Fruit fly (Drosophila melanogaster) whole organism, embryonic: Measurements from ENCODE around the gene CG32462.

ENCODE experiments used
- BtbVII ChIP-seq: fragments of 200-800 bp; sonication (Bioruptor generic); optimal IDR thresholded peaks from 3 replicates; lab custom pipeline; 2017; ENCODE audit warnings: missing biosample characterization, mild to moderate bottlenecking, missing genetic modification characterization
- CG10366 ChIP-seq: fragments of 200-800 bp; sonication (Bioruptor generic); IDR thresholded peaks from 2 replicates; pipeline ENCODE4 v1.3.6; 2022; ENCODE audit warnings: missing biosample characterization, missing genetic modification characterization
- CG10543 ChIP-seq: fragments of 200-800 bp; sonication (Bioruptor generic); optimal IDR thresholded peaks from 3 replicates; lab custom pipeline; 2017; ENCODE audit warnings: missing biosample characterization, mild to moderate bottlenecking, missing genetic modification characterization, moderate library complexity
- CG12104 ChIP-seq: fragments of 200-800 bp; sonication (Bioruptor generic); optimal IDR thresholded peaks from 3 replicates; lab custom pipeline; 2016; ENCODE audit warnings: missing biosample characterization, missing genetic modification characterization
- CG12299 ChIP-seq: fragments of 200-800 bp; sonication (Bioruptor generic); optimal IDR thresholded peaks from 2 replicates; lab custom pipeline; 2018; ENCODE audit warnings: missing biosample characterization, mild to moderate bottlenecking, missing genetic modification characterization
- CG12659 ChIP-seq: fragments of 200-800 bp; sonication (Bioruptor generic); optimal IDR thresholded peaks from 3 replicates; lab custom pipeline; 2017; ENCODE audit warnings: mild to moderate bottlenecking, missing biosample characterization, missing genetic modification reagents, missing genetic modification characterization
- CG13123 ChIP-seq: fragments of 200-800 bp; sonication (Bioruptor generic); optimal IDR thresholded peaks from 2 replicates; lab custom pipeline; 2016; ENCODE audit warnings: missing biosample characterization, missing genetic modification characterization
- CG1529 ChIP-seq: fragments of 200-800 bp; sonication (Bioruptor generic); optimal IDR thresholded peaks from 3 replicates; lab custom pipeline; 2018; ENCODE audit warnings: missing biosample characterization, missing genetic modification characterization
- CG15696 ChIP-seq: fragments of 200-800 bp; sonication (Bioruptor generic); optimal IDR thresholded peaks from 2 replicates; lab custom pipeline; 2019; ENCODE audit warnings: missing biosample characterization, mild to moderate bottlenecking, missing genetic modification characterization, moderate library complexity
- CG16779 ChIP-seq: fragments of 200-800 bp; sonication (Bioruptor generic); IDR thresholded peaks from 2 replicates; pipeline ENCODE4 v1.3.6; 2022; ENCODE audit warnings: missing biosample characterization, missing genetic modification characterization
- CG17186 ChIP-seq: fragments of 200-800 bp; sonication (Bioruptor generic); optimal IDR thresholded peaks from 3 replicates; lab custom pipeline; 2017; ENCODE audit warnings: missing biosample characterization, missing genetic modification reagents, missing genetic modification characterization
- CG1792 ChIP-seq: fragments of 200-800 bp; sonication (Bioruptor generic); optimal IDR thresholded peaks from 2 replicates; lab custom pipeline; 2016; ENCODE audit warnings: missing biosample characterization, missing genetic modification characterization
- CG1832 ChIP-seq: fragments of 200-800 bp; sonication (Bioruptor generic); optimal IDR thresholded peaks from 2 replicates; lab custom pipeline; 2017; ENCODE audit warnings: missing biosample characterization, mild to moderate bottlenecking, missing genetic modification characterization, inconsistent platforms
- CG18476 ChIP-seq: fragments of 200-800 bp; sonication (Bioruptor generic); optimal IDR thresholded peaks from 2 replicates; lab custom pipeline; 2016; ENCODE audit warnings: missing biosample characterization, mild to moderate bottlenecking, missing genetic modification characterization
- CG18764 ChIP-seq: fragments of 200-800 bp; sonication (Bioruptor generic); optimal IDR thresholded peaks from 3 replicates; lab custom pipeline; 2016; ENCODE audit warnings: missing biosample characterization, missing genetic modification characterization
- CG2129 ChIP-seq: fragments of 200-800 bp; sonication (Bioruptor generic); IDR thresholded peaks from 2 replicates; pipeline ENCODE4 v1.3.6; 2022; ENCODE audit warnings: missing biosample characterization, missing genetic modification characterization; ENCODE audit not compliant: partially characterized antibody
- CG2875 ChIP-seq: fragments of 200-800 bp; sonication (Bioruptor generic); optimal IDR thresholded peaks from 2 replicates; lab custom pipeline; 2017; ENCODE audit warnings: missing biosample characterization, mild to moderate bottlenecking, missing genetic modification characterization, missing genetic modification reagents
- CG3407 ChIP-seq: fragments of 200-800 bp; sonication (Bioruptor generic); optimal IDR thresholded peaks from 2 replicates; lab custom pipeline; 2018; ENCODE audit warnings: missing biosample characterization, mild to moderate bottlenecking, missing genetic modification characterization
- CG34422 ChIP-seq: fragments of 200-800 bp; sonication (Bioruptor generic); IDR thresholded peaks from 3 replicates; pipeline ENCODE4 v1.3.6; 2022; ENCODE audit warnings: missing biosample characterization, missing genetic modification characterization
- CG4404 ChIP-seq: fragments of 200-800 bp; sonication (Bioruptor generic); IDR thresholded peaks from 2 replicates; pipeline ENCODE4 v1.3.6; 2022; ENCODE audit warnings: missing biosample characterization, missing genetic modification characterization
- CG5180 ChIP-seq: fragments of 200-800 bp; sonication (Bioruptor generic); optimal IDR thresholded peaks from 3 replicates; lab custom pipeline; 2017; ENCODE audit warnings: missing biosample characterization, missing genetic modification characterization, mild to moderate bottlenecking, moderate library complexity, missing genetic modification reagents
- CG7786 ChIP-seq: fragments of 200-800 bp; sonication (Bioruptor generic); optimal IDR thresholded peaks from 2 replicates; lab custom pipeline; 2016; ENCODE audit warnings: missing biosample characterization, missing genetic modification characterization
- CG8359 ChIP-seq: fragments of 200-800 bp; sonication (Bioruptor generic); optimal IDR thresholded peaks from 2 replicates; lab custom pipeline; 2017; ENCODE audit warnings: missing biosample characterization, mild to moderate bottlenecking, missing genetic modification characterization, borderline replicate concordance
- CG9797 ChIP-seq: fragments of 200-800 bp; sonication (Bioruptor generic); optimal IDR thresholded peaks from 3 replicates; lab custom pipeline; 2018; ENCODE audit warnings: missing biosample characterization, mild to moderate bottlenecking, missing genetic modification characterization
- CG9876 ChIP-seq: fragments of 200-800 bp; sonication (Bioruptor generic); optimal IDR thresholded peaks from 2 replicates; lab custom pipeline; 2016; ENCODE audit warnings: missing biosample characterization, missing genetic modification characterization
- Camta ChIP-seq: fragments of 200-800 bp; sonication (Bioruptor generic); optimal IDR thresholded peaks from 2 replicates; lab custom pipeline; 2016; ENCODE audit warnings: missing biosample characterization, missing genetic modification characterization
- D19A ChIP-seq: fragments of 200-800 bp; optimal IDR thresholded peaks from 3 replicates; lab custom pipeline; 2019; ENCODE audit warnings: missing biosample characterization, mild to moderate bottlenecking, missing genetic modification characterization, moderate library complexity
- Doc3 ChIP-seq: fragments of 200-800 bp; sonication (Bioruptor generic); IDR thresholded peaks from 3 replicates; pipeline ENCODE4 v1.3.6; 2022; ENCODE audit warnings: missing biosample characterization, missing genetic modification characterization; ENCODE audit not compliant: partially characterized antibody
- E2f2 ChIP-seq: fragments of 200-800 bp; sonication (Bioruptor generic); IDR thresholded peaks from 2 replicates; pipeline ENCODE4 v1.3.6; 2022; ENCODE audit warnings: missing biosample characterization, missing genetic modification characterization
- Hand ChIP-seq: fragments of 200-800 bp; sonication (Bioruptor generic); optimal IDR thresholded peaks from 2 replicates; lab custom pipeline; 2017; ENCODE audit warnings: mild to moderate bottlenecking, missing biosample characterization, missing genetic modification reagents, missing genetic modification characterization
- Hr39 ChIP-seq: fragments of >200 bp; optimal IDR thresholded peaks from 2 replicates; lab custom pipeline; 2017
- MTF-1 ChIP-seq: fragments of 200-800 bp; sonication (Bioruptor generic); optimal IDR thresholded peaks from 2 replicates; lab custom pipeline; 2018; ENCODE audit warnings: missing biosample characterization, mild to moderate bottlenecking, missing genetic modification characterization, borderline replicate concordance
- Meics ChIP-seq: fragments of 200-800 bp; sonication (Bioruptor generic); optimal IDR thresholded peaks from 2 replicates; lab custom pipeline; 2017; ENCODE audit warnings: missing biosample characterization, mild to moderate bottlenecking, missing genetic modification characterization
- Nf-YA ChIP-seq: fragments of 200-800 bp; sonication (Bioruptor generic); IDR thresholded peaks from 2 replicates; pipeline ENCODE4 v1.3.6; 2022; ENCODE audit warnings: missing biosample characterization, missing genetic modification characterization
- Opbp ChIP-seq: fragments of 200-800 bp; sonication (Bioruptor generic); IDR thresholded peaks from 3 replicates; pipeline ENCODE4 v1.3.6; 2022; ENCODE audit warnings: missing biosample characterization, missing genetic modification characterization; ENCODE audit not compliant: partially characterized antibody
- Spps ChIP-seq: fragments of 200-800 bp; sonication (Bioruptor generic); optimal IDR thresholded peaks from 2 replicates; lab custom pipeline; 2018; ENCODE audit warnings: missing biosample characterization, mild to moderate bottlenecking, missing genetic modification characterization
- Taf1 ChIP-seq: fragments of 200-800 bp; sonication (Bioruptor generic); IDR thresholded peaks from 2 replicates; pipeline ENCODE4 v1.3.6; 2022; ENCODE audit warnings: missing biosample characterization, missing genetic modification characterization
- Tbp ChIP-seq: fragments of >200 bp; optimal IDR thresholded peaks from 2 replicates; lab custom pipeline; 2018; ENCODE audit warnings: missing biosample characterization, missing genetic modification characterization
- ac ChIP-seq: fragments of 200-800 bp; sonication (Bioruptor generic); optimal IDR thresholded peaks from 3 replicates; lab custom pipeline; 2017; ENCODE audit warnings: missing biosample characterization, mild to moderate bottlenecking, missing genetic modification characterization
- cwo ChIP-seq: fragments of 200-800 bp; sonication (Bioruptor generic); optimal IDR thresholded peaks from 3 replicates; lab custom pipeline; 2017; ENCODE audit warnings: missing biosample characterization, missing genetic modification characterization, mild to moderate bottlenecking, moderate library complexity, missing genetic modification reagents
- emc ChIP-seq: fragments of 200-800 bp; sonication (Bioruptor generic); optimal IDR thresholded peaks from 2 replicates; lab custom pipeline; 2016; ENCODE audit warnings: missing biosample characterization, missing genetic modification characterization
- en ChIP-seq: fragments of 200-800 bp; sonication (Bioruptor generic); optimal IDR thresholded peaks from 2 replicates; lab custom pipeline; 2016; ENCODE audit warnings: missing biosample characterization, missing genetic modification characterization
- fu2 ChIP-seq: fragments of 200-800 bp; sonication (Bioruptor generic); optimal IDR thresholded peaks from 2 replicates; lab custom pipeline; 2016; ENCODE audit warnings: missing biosample characterization, missing genetic modification characterization
- gem ChIP-seq: fragments of 200-800 bp; sonication (Bioruptor generic); optimal IDR thresholded peaks from 2 replicates; lab custom pipeline; 2019; ENCODE audit warnings: missing biosample characterization, mild to moderate bottlenecking, missing genetic modification characterization, moderate library complexity
- jing ChIP-seq: fragments of 200-800 bp; sonication (Bioruptor generic); optimal IDR thresholded peaks from 2 replicates; lab custom pipeline; 2018; ENCODE audit warnings: missing biosample characterization, mild to moderate bottlenecking, missing genetic modification characterization
- lmd ChIP-seq: fragments of 200-800 bp; sonication (Bioruptor generic); IDR thresholded peaks from 2 replicates; pipeline ENCODE4 v1.3.6; 2022; ENCODE audit warnings: missing biosample characterization, missing genetic modification characterization
- mam ChIP-seq: fragments of 200-800 bp; sonication (Bioruptor generic); optimal IDR thresholded peaks from 3 replicates; lab custom pipeline; 2016; ENCODE audit warnings: missing biosample characterization, missing genetic modification characterization
- otp ChIP-seq: fragments of 200-800 bp; sonication (Bioruptor generic); IDR thresholded peaks from 3 replicates; pipeline ENCODE4, ENCODE4 v1.3.6; 2022; ENCODE audit warnings: missing biosample characterization, missing genetic modification characterization
- phol ChIP-seq: fragments of 200-800 bp; sonication (Bioruptor generic); optimal IDR thresholded peaks from 3 replicates; lab custom pipeline; 2018; ENCODE audit warnings: missing biosample characterization, mild to moderate bottlenecking, missing genetic modification characterization, moderate library complexity
- stwl ChIP-seq: fragments of 200-800 bp; sonication (Bioruptor generic); optimal IDR thresholded peaks from 3 replicates; lab custom pipeline; 2018; ENCODE audit warnings: missing biosample characterization, mild to moderate bottlenecking, missing genetic modification characterization, moderate library complexity
- zen ChIP-seq: fragments of 200-800 bp; sonication (Bioruptor generic); optimal IDR thresholded peaks from 3 replicates; lab custom pipeline; 2018; ENCODE audit warnings: missing biosample characterization, mild to moderate bottlenecking, missing genetic modification characterization, moderate library complexity

Gene CG32462

dm6 chr3L:22868070-22868469, 14.8 kb upstream of the CG32462 start, which contains the start of gene EMC4 (continued):
- no peak for TF ChIP-seq CG1832 (GFP tag; lab: Kevin White, UChicago)
- TF ChIP-seq CG7786 (GFP tag; lab: Kevin White, UChicago): peak; percentile 58
- no peak for TF ChIP-seq Hr39 (lab: Kevin White, UChicago)
- peak; percentile 48 for TF ChIP-seq CG17186 (GFP tag; lab: Kevin White, UChicago)
- peak; percentile 60 for TF ChIP-seq CG12659 (GFP tag; lab: Kevin White, UChicago)
- TF ChIP-seq emc (GFP tag; lab: Kevin White, UChicago): peak; percentile 23
- no peak; the same call in 1 of the 2 replicates for TF ChIP-seq lmd (GFP tag; lab: Robert Waterston, UW)
- peak; percentile 90 for TF ChIP-seq stwl (tag; lab: Kevin White, UChicago)
- peak; percentile 6 for TF ChIP-seq cwo
- peak; percentile 30 for TF ChIP-seq CG18764
- TF ChIP-seq CG3407 (GFP tag; lab: Kevin White, UChicago): no peak
- no peak for TF ChIP-seq MTF-1 (GFP tag; lab: Kevin White, UChicago)
- no peak for TF ChIP-seq CG4404 (GFP tag; lab: Robert Waterston, UW)
- TF ChIP-seq Nf-YA (GFP tag; lab: Robert Waterston, UW): no peak
- no peak for TF ChIP-seq CG5180 (GFP tag; lab: Kevin White, UChicago)
- no peak for TF ChIP-seq CG2875 (GFP tag; lab: Kevin White, UChicago)
- no peak for TF ChIP-seq Hand (GFP tag; lab: Kevin White, UChicago)
- TF ChIP-seq gem (tag; lab: Kevin White, UChicago): no peak
- TF ChIP-seq phol (tag; lab: Kevin White, UChicago): peak; percentile 87
- TF ChIP-seq E2f2 (GFP tag; lab: Robert Waterston, UW): peak; percentile 97
- TF ChIP-seq Opbp (GFP tag; lab: Robert Waterston, UW): peak; percentile 82; the same call in 2 of the 3 replicates
- peak; percentile 24 for TF ChIP-seq CG9797 (GFP tag; lab: Kevin White, UChicago)
- no peak for TF ChIP-seq CG1529 (GFP tag; lab: Kevin White, UChicago)
- TF ChIP-seq zen (tag; lab: Kevin White, UChicago): peak; percentile 44
- peak; percentile 30 for TF ChIP-seq fu2 (GFP tag; lab: Kevin White, UChicago)
- 0 out of 3 replicates have a peak, but pooled peaks have one; percentile 18 for TF ChIP-seq CG34422
- no peak for TF ChIP-seq BtbVII (GFP tag; lab: Kevin White, UChicago)
- TF ChIP-seq Spps (tag; lab: Kevin White, UChicago): no peak
- TF ChIP-seq Doc3 (GFP tag; lab: Robert Waterston, UW): peak; percentile 36; the same call in 1 of the 3 replicates
- no peak for TF ChIP-seq otp (GFP tag; lab: Robert Waterston, UW)
- no peak for TF ChIP-seq Camta (GFP tag; lab: Kevin White, UChicago)
- no peak for TF ChIP-seq ac (GFP tag; lab: Kevin White, UChicago)
- no peak for TF ChIP-seq CG16779
- TF ChIP-seq mam (GFP tag; lab: Kevin White, UChicago): peak; percentile 70
- no peak for TF ChIP-seq CG1792 (GFP tag; lab: Kevin White, UChicago)
- no peak for TF ChIP-seq CG10543 (GFP tag; lab: Kevin White, UChicago)
- no peak for TF ChIP-seq CG15696 (tag; lab: Kevin White, UChicago)
- TF ChIP-seq Meics (GFP tag; lab: Kevin White, UChicago): no peak
- TF ChIP-seq CG12299 (tag; lab: Kevin White, UChicago): no peak
- TF ChIP-seq CG12104: no peak
- TF ChIP-seq D19A (tag; lab: Kevin White, UChicago): peak; percentile 9
- no peak for TF ChIP-seq Tbp (GFP tag; lab: Kevin White, UChicago)
- TF ChIP-seq en (GFP tag; lab: Kevin White, UChicago): no peak
- no peak for TF ChIP-seq CG9876 (GFP tag; lab: Kevin White, UChicago)
- TF ChIP-seq CG8359: no peak
- TF ChIP-seq jing (GFP tag; lab: Kevin White, UChicago): no peak
- no peak for TF ChIP-seq Taf1
- TF ChIP-seq CG18476: peak; percentile 28
- TF ChIP-seq CG10366 (GFP tag; lab: Robert Waterston, UW): peak; percentile 31; the same call in 1 of the 2 replicates
- TF ChIP-seq CG13123 (GFP tag; lab: Kevin White, UChicago): peak; percentile 3
- 0 out of 2 replicates have a peak, but pooled peaks have one; percentile 20 for TF ChIP-seq CG2129 (GFP tag; lab: Robert Waterston, UW)
